Worm (Caenorhabditis elegans): ENCODE measurements around the gene Y51A2B.4.

The Y51A2B.4 gene

DNA sequence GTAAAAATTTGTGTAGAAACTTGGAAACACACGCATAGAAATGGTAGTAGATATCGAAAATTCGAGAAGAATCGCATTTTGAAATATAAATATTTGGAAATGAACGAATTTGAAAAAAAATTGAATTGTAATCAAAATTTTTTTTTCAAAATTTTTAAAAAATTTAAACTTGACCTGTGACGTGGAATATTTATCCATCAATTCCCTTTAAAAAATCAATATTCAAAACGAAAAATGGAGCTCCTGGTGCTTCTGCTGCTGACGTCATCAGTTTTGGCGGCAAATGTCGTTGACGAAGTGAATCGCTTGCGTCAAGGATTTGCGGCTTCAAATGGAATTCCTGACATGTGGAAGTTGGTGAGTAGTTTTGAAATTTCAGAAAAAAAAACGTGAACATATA lies at the start of gene Y51A2B.4, which contains the start of gene Y51A2B.5:
Y51A2B.4 (minus strand) TSS at position 101 of the 400 bp plus-strand sequence.
Y51A2B.5 (plus strand) TSS at position 232 of the 400 bp plus-strand sequence.
- no peak for TF ChIP-seq mab-5 (tag; optimal IDR thresholded peaks at IDR 0.05)
- TF ChIP-seq ceh-16 (tag; optimal IDR thresholded peaks at IDR 0.05): no peak
- TF ChIP-seq unc-55 (GFP tag; optimal IDR thresholded peaks at IDR 0.05): no peak
- no peak for TF ChIP-seq nhr-12 (tag; optimal IDR thresholded peaks at IDR 0.05)

DNA sequence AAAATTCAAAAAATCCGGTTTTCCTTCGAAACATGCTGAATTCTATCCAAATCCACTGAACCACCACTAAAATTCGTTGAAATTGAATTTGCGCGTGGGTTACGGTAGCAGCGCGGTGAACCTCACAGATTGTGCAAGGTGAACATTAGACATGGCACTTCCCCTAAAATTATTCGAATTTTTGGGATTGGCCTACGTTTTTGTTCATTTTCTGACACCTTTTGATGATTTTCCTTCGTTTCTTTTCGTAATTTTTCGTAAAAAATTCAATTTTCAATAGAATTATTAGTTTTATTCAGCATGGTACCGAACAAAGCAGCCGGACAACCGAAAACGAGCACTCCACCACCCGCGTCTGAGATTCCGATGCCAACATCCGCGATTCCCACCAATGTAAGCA lies 49.1 kb upstream of the Y51A2B.4 start, which contains the start of gene ZK262.8:
ZK262.8 (plus strand) TSS at position 301 of the 400 bp plus-strand sequence.
- TF ChIP-seq Y55F3AM.14 (GFP tag; optimal IDR thresholded peaks at IDR 0.05): no peak
- TF ChIP-seq ztf-11 (tag; optimal IDR thresholded peaks at IDR 0.05): no peak
- TF ChIP-seq nhr-237 (tag; optimal IDR thresholded peaks at IDR 0.05): no peak
- no peak for TF ChIP-seq nhr-23 (tag; optimal IDR thresholded peaks at IDR 0.05)
- TF ChIP-seq mbf-1 (tag; optimal IDR thresholded peaks at IDR 0.05): no peak
- no peak for TF ChIP-seq nhr-21 (tag; optimal IDR thresholded peaks at IDR 0.05)
- no peak for TF ChIP-seq mab-5 (tag; optimal IDR thresholded peaks at IDR 0.05)
- no peak for TF ChIP-seq egl-27 (tag; optimal IDR thresholded peaks at IDR 0.05)
- no peak for TF ChIP-seq ceh-16 (tag; optimal IDR thresholded peaks at IDR 0.05)
- TF ChIP-seq nhr-11 (tag; optimal IDR thresholded peaks at IDR 0.05): no peak
- TF ChIP-seq ZK546.5 (tag; optimal IDR thresholded peaks at IDR 0.05): no peak
- no peak for TF ChIP-seq aly-2 (tag; optimal IDR thresholded peaks at IDR 0.05)
- TF ChIP-seq blmp-1 (tag; optimal IDR thresholded peaks at IDR 0.05; ENCODE audit: insufficient read depth): no peak

DNA sequence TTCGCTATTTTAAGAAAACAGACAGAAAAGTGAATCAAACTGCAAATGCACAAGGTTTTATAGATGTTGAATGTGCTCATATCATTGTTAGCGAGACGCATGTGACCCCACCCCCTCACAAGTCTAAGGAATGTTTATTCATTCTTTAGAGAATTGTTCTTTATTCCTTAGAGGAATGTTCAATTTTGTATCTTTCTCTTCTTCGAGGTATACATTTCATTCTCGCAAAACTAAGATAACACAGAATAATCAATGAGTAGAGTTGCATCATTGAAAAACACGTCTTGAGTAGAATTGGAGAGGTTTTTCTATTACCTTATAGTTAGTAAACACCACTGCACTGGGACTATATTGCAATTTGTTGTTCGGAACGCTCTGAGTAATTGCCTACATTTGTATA lies 46.0 kb upstream of the Y51A2B.4 start, which contains the start of gene ZK262.20:
ZK262.20 (minus strand) TSS at position 101 of the 400 bp plus-strand sequence.
- no peak for TF ChIP-seq sma-9 (GFP tag; optimal IDR thresholded peaks at IDR 0.05)
- TF ChIP-seq sma-9 (tag; optimal IDR thresholded peaks at IDR 0.05): no peak
- no peak for TF ChIP-seq mdl-1 (tag; optimal IDR thresholded peaks at IDR 0.05)
- no peak for TF ChIP-seq R02D3.7 (tag; optimal IDR thresholded peaks at IDR 0.05)
- no peak for TF ChIP-seq crh-2 (tag; optimal IDR thresholded peaks at IDR 0.05)
- no peak for TF ChIP-seq nhr-237 (tag; optimal IDR thresholded peaks at IDR 0.05)
- no peak for TF ChIP-seq nhr-12 (tag; optimal IDR thresholded peaks at IDR 0.05)
- no peak for TF ChIP-seq elt-3 (tag; optimal IDR thresholded peaks at IDR 0.05)
- no peak for TF ChIP-seq lsy-2 (tag; optimal IDR thresholded peaks at IDR 0.05)
- no peak for TF ChIP-seq ztf-4 (tag; optimal IDR thresholded peaks at IDR 0.05)

DNA sequence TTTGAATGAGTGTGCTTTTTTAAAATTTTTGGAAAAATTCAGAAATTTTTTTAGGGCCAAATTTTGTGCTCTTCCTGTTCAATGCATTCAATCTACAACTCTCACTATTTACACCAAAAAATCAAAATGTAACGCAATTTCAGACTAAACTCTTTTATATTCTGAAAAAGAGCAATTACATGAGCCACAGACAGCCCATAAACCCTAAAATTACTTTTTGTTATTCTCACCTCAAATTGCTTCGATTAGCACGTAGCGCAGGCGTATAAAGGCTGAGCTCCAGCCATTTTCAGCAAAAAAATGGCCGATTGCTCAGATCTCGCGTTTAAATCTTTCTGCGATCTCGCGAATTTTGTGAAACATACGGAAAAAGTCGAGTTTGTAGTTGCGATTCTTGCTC lies 42.5 kb upstream of the Y51A2B.4 start, which contains the start of gene srw-82:
srw-82 (plus strand) TSS at position 301 of the 400 bp plus-strand sequence.
- no peak for TF ChIP-seq mab-5 (tag; optimal IDR thresholded peaks at IDR 0.05)
- TF ChIP-seq nhr-11 (tag; optimal IDR thresholded peaks at IDR 0.05): no peak
- no peak for TF ChIP-seq zag-1 (tag; optimal IDR thresholded peaks at IDR 0.05)
- no peak for TF ChIP-seq aly-2 (tag; optimal IDR thresholded peaks at IDR 0.05)
- no peak for TF ChIP-seq ceh-16 (tag; optimal IDR thresholded peaks at IDR 0.05)
- no peak for TF ChIP-seq nhr-237 (tag; optimal IDR thresholded peaks at IDR 0.05)
- no peak for TF ChIP-seq mdl-1 (tag; optimal IDR thresholded peaks at IDR 0.05)
- no peak for TF ChIP-seq peb-1 (tag; optimal IDR thresholded peaks at IDR 0.05)
- no peak for TF ChIP-seq crh-2 (tag; optimal IDR thresholded peaks at IDR 0.05)
- TF ChIP-seq nhr-23 (tag; optimal IDR thresholded peaks at IDR 0.05): no peak
- no peak for TF ChIP-seq alr-1 (tag; optimal IDR thresholded peaks at IDR 0.05)
- no peak for TF ChIP-seq gmeb-1 (tag; optimal IDR thresholded peaks at IDR 0.05)
- TF ChIP-seq ceh-82 (tag; optimal IDR thresholded peaks at IDR 0.05): no peak
- no peak for TF ChIP-seq lin-39 (tag; optimal IDR thresholded peaks at IDR 0.05)
- no peak for TF ChIP-seq nhr-21 (tag; optimal IDR thresholded peaks at IDR 0.05)
- TF ChIP-seq nhr-77 (tag; optimal IDR thresholded peaks at IDR 0.05): no peak

DNA sequence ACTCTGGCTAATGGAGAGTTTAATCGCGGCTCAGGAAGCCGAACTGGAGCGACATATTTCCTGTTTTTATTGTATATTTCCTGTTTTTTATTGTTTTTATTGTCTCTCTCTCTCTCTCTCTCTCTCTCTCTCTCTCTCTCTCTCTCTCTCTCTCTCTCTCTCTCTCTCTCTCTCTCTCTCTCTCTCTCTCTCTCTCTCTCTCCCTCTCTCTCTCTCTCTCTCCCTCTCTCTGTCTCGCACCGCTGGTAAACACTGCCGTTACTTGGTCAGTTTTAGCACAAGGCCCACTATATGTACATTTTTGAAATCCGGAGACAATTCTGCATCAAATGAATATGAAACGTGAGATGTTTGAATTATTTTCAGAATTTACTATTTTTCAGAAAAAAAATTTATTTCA lies 41.9 kb upstream of the Y51A2B.4 start:
- TF ChIP-seq fos-1 (tag; optimal IDR thresholded peaks at IDR 0.05) (no peak), lin-13 (GFP tag; optimal IDR thresholded peaks at IDR 0.05) (no peak), nhr-23 (tag; optimal IDR thresholded peaks at IDR 0.05) (no peak), elt-1 (tag; optimal IDR thresholded peaks at IDR 0.05) (no peak), nhr-10 (tag; optimal IDR thresholded peaks at IDR 0.05) (no peak), sma-9 (GFP tag; optimal IDR thresholded peaks at IDR 0.05) (no peak), sma-9 (tag; optimal IDR thresholded peaks at IDR 0.05) (no peak), F13H6.1 (tag; optimal IDR thresholded peaks at IDR 0.05) (no peak), sem-4 (tag; optimal IDR thresholded peaks at IDR 0.05) (no peak), unc-62 (GFP tag; optimal IDR thresholded peaks at IDR 0.05) (no peak), ZK546.5 (tag; optimal IDR thresholded peaks at IDR 0.05) (no peak), lsy-2 (tag; optimal IDR thresholded peaks at IDR 0.05) (no peak), R02D3.7 (tag; optimal IDR thresholded peaks at IDR 0.05) (no peak), dmd-4 (tag; optimal IDR thresholded peaks at IDR 0.05) (no peak), ztf-1 (GFP tag; conservative IDR thresholded peaks at IDR 0.05) (no peak)
